Worm (Caenorhabditis elegans): ENCODE results near the gene str-160.

str-160 gene

DNA sequence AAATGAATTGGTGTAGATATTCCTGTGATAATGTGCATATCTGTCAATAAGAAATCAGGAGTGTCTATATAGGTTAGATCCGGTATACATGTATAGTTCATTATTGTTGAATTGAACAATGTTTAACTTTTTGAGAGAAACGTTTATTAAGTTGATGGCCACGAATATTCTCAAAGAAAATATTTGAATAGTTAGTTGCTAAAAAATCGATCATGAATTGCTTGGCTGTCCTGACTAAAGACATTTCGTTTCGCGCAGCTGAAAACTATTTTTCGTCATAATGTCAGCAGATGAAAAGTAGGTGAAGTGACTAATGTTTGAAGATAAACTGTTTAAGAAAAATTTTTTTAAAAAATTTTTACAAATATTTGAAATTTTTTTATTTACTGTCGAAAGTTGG is 16.8 kb downstream of the str-160 start, which contains the start of gene srh-199:
Gene srh-199, minus strand, starts transcription at position 101 of the 400 bp plus-strand sequence.
- TF ChIP-seq ZK337.2 (GFP tag; IDR thresholded peaks at IDR 0.05), result no peak

DNA sequence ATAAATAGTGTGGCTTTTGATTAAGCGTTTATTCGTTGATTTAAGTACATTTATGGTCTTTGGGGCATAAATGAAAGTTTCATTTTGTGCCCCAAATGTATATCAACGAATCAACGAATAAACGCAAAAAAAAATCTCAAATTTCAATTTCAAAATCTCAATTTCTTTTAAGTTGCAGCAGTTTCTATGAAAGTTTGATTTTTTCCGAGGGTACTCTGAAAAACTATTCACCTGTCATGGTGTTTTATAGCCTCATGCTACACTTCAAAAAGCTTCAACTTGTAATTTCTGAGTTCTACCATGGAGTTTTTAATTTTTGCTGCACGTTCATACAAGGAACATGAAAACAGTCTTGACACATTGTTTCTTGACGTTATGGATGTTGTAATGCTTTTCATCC is 17.8 kb downstream of the str-160 start, which contains the start of gene ZK697.1:
Gene ZK697.1, plus strand, starts transcription at position 301 of the 400 bp plus-strand sequence.
- no peak for TF ChIP-seq jun-1 (tag; optimal IDR thresholded peaks at IDR 0.05)
- TF ChIP-seq daf-19 (GFP tag; conservative IDR thresholded peaks at IDR 0.05), result no peak
- TF ChIP-seq skn-1 (tag; optimal IDR thresholded peaks at IDR 0.05), result no peak
- no peak for TF ChIP-seq zfp-3 (GFP tag; conservative IDR thresholded peaks at IDR 0.05)
- TF ChIP-seq F49E8.2 (tag; optimal IDR thresholded peaks at IDR 0.05; ENCODE audit: borderline replicate concordance), result no peak
- TF ChIP-seq zip-2 (tag; optimal IDR thresholded peaks at IDR 0.05), result no peak
- no peak for TF ChIP-seq mxl-3 (GFP tag; optimal IDR thresholded peaks at IDR 0.05)
- TF ChIP-seq saeg-2 (GFP tag; IDR thresholded peaks at IDR 0.05), result no peak
- TF ChIP-seq ZK546.5 (tag; optimal IDR thresholded peaks at IDR 0.05), result no peak
- TF ChIP-seq daf-12 (tag; optimal IDR thresholded peaks at IDR 0.05), result no peak
- no peak for TF ChIP-seq hif-1 (tag; optimal IDR thresholded peaks at IDR 0.05)
- TF ChIP-seq lsy-2 (tag; optimal IDR thresholded peaks at IDR 0.05), result no peak
- no peak for TF ChIP-seq unc-39 (tag; optimal IDR thresholded peaks at IDR 0.05)
- no peak for TF ChIP-seq R02D3.7 (tag; optimal IDR thresholded peaks at IDR 0.05)
- no peak for TF ChIP-seq ceh-28 (tag; optimal IDR thresholded peaks at IDR 0.05)
- TF ChIP-seq nhr-28 (tag; optimal IDR thresholded peaks at IDR 0.05), result no peak
- TF ChIP-seq madf-5 (GFP tag; IDR thresholded peaks at IDR 0.05), result no peak
- no peak for TF ChIP-seq Y105C5A.15 (GFP tag; IDR thresholded peaks at IDR 0.05)

DNA sequence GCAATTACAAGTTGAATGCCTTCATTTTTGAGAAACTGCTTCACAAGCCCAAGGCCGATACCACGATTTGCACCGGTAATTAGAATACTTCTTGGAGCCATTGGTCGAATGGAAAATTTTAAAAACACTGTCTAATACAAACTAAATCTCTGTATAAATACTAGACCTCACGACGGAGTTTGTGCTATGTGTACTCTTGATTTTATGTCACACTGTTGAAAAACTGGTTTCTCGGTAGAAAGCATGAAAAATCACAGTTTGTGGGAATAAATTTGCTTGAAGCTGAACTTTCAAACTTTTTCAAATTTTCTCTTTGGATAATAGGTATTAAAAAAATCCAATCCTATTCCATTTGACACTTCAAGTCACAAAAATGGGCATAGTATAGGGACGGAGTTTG is 20.9 kb downstream of the str-160 start, which contains the start of gene ZK697.14:
Gene ZK697.14, minus strand, starts transcription at position 101 of the 400 bp plus-strand sequence.
- TF ChIP-seq aha-1 (tag) (no peak), unc-130 (GFP tag; optimal IDR thresholded peaks at IDR 0.05) (no peak), F37D6.2 (tag; optimal IDR thresholded peaks at IDR 0.05) (no peak), spr-1 (tag; optimal IDR thresholded peaks at IDR 0.05) (no peak), egl-43 (GFP tag; IDR thresholded peaks at IDR 0.05) (no peak), hif-1 (tag; optimal IDR thresholded peaks at IDR 0.05) (no peak), T26A8.4 (GFP tag; IDR thresholded peaks at IDR 0.05) (no peak), nhr-76 (tag; optimal IDR thresholded peaks at IDR 0.05) (no peak), F44E2.7 (GFP tag; IDR thresholded peaks at IDR 0.05) (no peak), Y48G9A.11 (GFP tag; IDR thresholded peaks at IDR 0.05) (no peak), arid-1 (GFP tag; conservative IDR thresholded peaks at IDR 0.05) (no peak)

DNA sequence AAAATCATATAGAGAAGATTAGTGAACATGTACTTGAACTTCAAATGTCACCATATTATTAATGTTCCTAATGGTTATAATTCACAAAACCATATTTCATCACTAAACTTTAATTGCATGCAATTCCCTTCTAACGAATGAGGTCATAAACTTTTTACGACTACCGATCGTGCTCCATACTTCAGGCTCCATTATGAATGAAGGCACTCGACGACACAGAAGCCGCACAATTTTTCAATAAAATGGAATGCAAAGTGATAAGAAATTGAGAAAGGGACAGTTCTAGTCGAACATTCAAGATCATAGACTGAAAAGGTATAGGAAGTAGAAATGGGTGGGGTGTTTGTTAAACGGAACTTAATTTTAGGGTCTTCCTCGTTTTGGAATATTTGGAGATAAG is 21.4 kb downstream of the str-160 start:
- TF ChIP-seq unc-62 (GFP tag; optimal IDR thresholded peaks at IDR 0.05 in 1 of 2), result peak in 1 of 2 experiments; percentile 70
- TF ChIP-seq unc-62 (tag; optimal IDR thresholded peaks at IDR 0.05), result no peak
- peak; percentile 37; the same call in 1 of the 2 replicates for TF ChIP-seq dmd-6 (GFP tag; IDR thresholded peaks at IDR 0.05)
- peak; percentile 55 for TF ChIP-seq pqm-1 (tag; optimal IDR thresholded peaks at IDR 0.05)
- TF ChIP-seq php-3 (GFP tag; IDR thresholded peaks at IDR 0.05), result 0 out of 2 replicates have a peak, but pooled peaks have one; percentile 13
- no peak for TF ChIP-seq fos-1 (tag; optimal IDR thresholded peaks at IDR 0.05)
- no peak for TF ChIP-seq ama-1 (optimal IDR thresholded peaks at IDR 0.05)
- TF ChIP-seq mdt-29 (GFP tag; IDR thresholded peaks at IDR 0.05), result no peak
- no peak for TF ChIP-seq nhr-111 (GFP tag; optimal IDR thresholded peaks at IDR 0.05)
- no peak for TF ChIP-seq spr-3 (GFP tag; optimal IDR thresholded peaks at IDR 0.05)
- no peak for TF ChIP-seq ceh-82 (tag; optimal IDR thresholded peaks at IDR 0.05)
- TF ChIP-seq daf-12 (tag; optimal IDR thresholded peaks at IDR 0.05), result no peak
- no peak for TF ChIP-seq F26F4.8 (GFP tag; conservative IDR thresholded peaks at IDR 0.05)
